Worm (Caenorhabditis elegans) whole organism, L3 larva: ENCODE data around the gene Y62E10A.3.

Experiments used
- R02D3.7 ChIP-seq: fragments of 150-350 bp; optimal IDR thresholded peaks from 2 replicates; lab custom pipeline; 2014; ENCODE audit warnings: missing biosample characterization, missing genetic modification characterization
- ZK546.5 ChIP-seq: sonication (generic microtip); optimal IDR thresholded peaks from 2 replicates; lab custom pipeline; 2017; ENCODE audit warnings: missing biosample characterization, missing genetic modification characterization
- ama-1 ChIP-seq: fragments of 150-350 bp; optimal IDR thresholded peaks from 2 replicates; lab custom pipeline; 2018
- ceh-16 ChIP-seq: sonication (generic microtip); optimal IDR thresholded peaks from 2 replicates; lab custom pipeline; 2017; ENCODE audit warnings: missing biosample characterization, missing genetic modification characterization
- ceh-82 ChIP-seq: fragments of 150-350 bp; optimal IDR thresholded peaks from 2 replicates; lab custom pipeline; 2014; ENCODE audit warnings: missing biosample characterization, missing genetic modification characterization
- ceh-9 ChIP-seq: sonication (generic microtip); optimal IDR thresholded peaks from 2 replicates; lab custom pipeline; 2018; ENCODE audit warnings: missing biosample characterization, missing genetic modification characterization
- daf-12 ChIP-seq: fragments of 150-350 bp; optimal IDR thresholded peaks from 2 replicates; lab custom pipeline; 2014; ENCODE audit warnings: missing biosample characterization, missing genetic modification reagents, missing genetic modification characterization
- egl-27 ChIP-seq: sonication (generic microtip); optimal IDR thresholded peaks from 4 replicates; lab custom pipeline; 2017; ENCODE audit warnings: missing biosample characterization, missing genetic modification reagents, missing genetic modification characterization
- elt-2 ChIP-seq: sonication (generic microtip); optimal IDR thresholded peaks from 2 replicates; lab custom pipeline; 2016; ENCODE audit warnings: missing genetic modification reagents, mild to moderate bottlenecking, missing genetic modification characterization, missing compliant biosample characterization
- elt-3 ChIP-seq, 3 experiments: fragments of 150-350 bp in 1 of 3; sonication (generic microtip) in 2 of 3; optimal IDR thresholded peaks; 2 replicates in 2 of 3; 4 replicates in 1 of 3; lab custom pipeline; 2014 to 2017; ENCODE audit warnings: missing biosample characterization in 3 of 3, missing genetic modification characterization in 3 of 3
- fkh-10 ChIP-seq: sonication (generic microtip); optimal IDR thresholded peaks from 2 replicates; lab custom pipeline; 2017; ENCODE audit warnings: missing biosample characterization, missing genetic modification reagents, missing genetic modification characterization
- fkh-2 ChIP-seq: fragments of 150-350 bp; optimal IDR thresholded peaks from 2 replicates; lab custom pipeline; 2014; ENCODE audit warnings: missing biosample characterization, missing genetic modification reagents, missing genetic modification characterization
- fos-1 ChIP-seq: fragments of 150-350 bp; optimal IDR thresholded peaks from 2 replicates; lab custom pipeline; 2014; ENCODE audit warnings: missing biosample characterization, missing genetic modification characterization
- hmg-11 ChIP-seq: sonication (generic microtip); optimal IDR thresholded peaks from 2 replicates; lab custom pipeline; 2016; ENCODE audit warnings: missing genetic modification characterization, missing compliant biosample characterization
- jun-1 ChIP-seq: fragments of 150-350 bp; optimal IDR thresholded peaks from 2 replicates; lab custom pipeline; 2014; ENCODE audit warnings: missing biosample characterization, missing genetic modification reagents, missing genetic modification characterization
- lin-39 ChIP-seq: fragments of 150-350 bp; optimal IDR thresholded peaks from 2 replicates; lab custom pipeline; 2018; ENCODE audit warnings: missing biosample characterization, missing genetic modification reagents, missing genetic modification characterization
- lsy-12 ChIP-seq: sonication (generic microtip); optimal IDR thresholded peaks from 2 replicates; lab custom pipeline; 2016; ENCODE audit warnings: mild to moderate bottlenecking, missing genetic modification characterization, missing compliant biosample characterization
- mdl-1 ChIP-seq: fragments of 150-350 bp; optimal IDR thresholded peaks from 2 replicates; lab custom pipeline; 2014; ENCODE audit warnings: missing biosample characterization, missing genetic modification characterization
- nfya-1 ChIP-seq: sonication (generic microtip); optimal IDR thresholded peaks from 2 replicates; lab custom pipeline; 2017; ENCODE audit warnings: missing genetic modification characterization, mild to moderate bottlenecking, missing compliant biosample characterization, antibody characterized with exemption, moderate library complexity; ENCODE audit not compliant: insufficient read depth
- nhr-11 ChIP-seq: fragments of 150-350 bp; optimal IDR thresholded peaks from 2 replicates; lab custom pipeline; 2014; ENCODE audit warnings: missing biosample characterization, missing genetic modification characterization
- nhr-23 ChIP-seq: fragments of 150-350 bp; optimal IDR thresholded peaks from 2 replicates; lab custom pipeline; 2014; ENCODE audit warnings: missing biosample characterization, missing genetic modification reagents, missing genetic modification characterization
- nhr-25 ChIP-seq: sonication (generic microtip); optimal IDR thresholded peaks from 2 replicates; lab custom pipeline; 2017; ENCODE audit warnings: missing biosample characterization, missing genetic modification characterization
- nhr-28 ChIP-seq: fragments of 150-350 bp; optimal IDR thresholded peaks from 2 replicates; lab custom pipeline; 2014; ENCODE audit warnings: missing biosample characterization, missing genetic modification characterization
- nhr-43 ChIP-seq: sonication (generic microtip); optimal IDR thresholded peaks from 2 replicates; lab custom pipeline; 2016; ENCODE audit warnings: mild to moderate bottlenecking, missing genetic modification characterization, missing compliant biosample characterization; ENCODE audit not compliant: poor library complexity, severe bottlenecking
- nhr-67 ChIP-seq: fragments of 150-350 bp; optimal IDR thresholded peaks from 2 replicates; lab custom pipeline; 2014; ENCODE audit warnings: missing biosample characterization, missing genetic modification characterization
- nhr-76 ChIP-seq: fragments of 150-350 bp; sonication (generic microtip); optimal IDR thresholded peaks from 5 replicates; lab custom pipeline; 2014; ENCODE audit warnings: missing biosample characterization, missing genetic modification characterization
- nhr-77 ChIP-seq: fragments of 150-350 bp; optimal IDR thresholded peaks from 2 replicates; lab custom pipeline; 2014; ENCODE audit warnings: missing biosample characterization, missing genetic modification characterization
- pha-4 ChIP-seq: fragments of 150-350 bp; optimal IDR thresholded peaks from 2 replicates; lab custom pipeline; 2014; ENCODE audit warnings: missing biosample characterization, missing genetic modification reagents, missing genetic modification characterization
- pqm-1 ChIP-seq: fragments of 150-350 bp; optimal IDR thresholded peaks from 2 replicates; lab custom pipeline; 2017; ENCODE audit warnings: missing biosample characterization, missing genetic modification characterization, inconsistent platforms
- skn-1 ChIP-seq: fragments of 150-350 bp; optimal IDR thresholded peaks from 2 replicates; lab custom pipeline; 2014; ENCODE audit warnings: missing biosample characterization, missing genetic modification characterization
- tbx-2 ChIP-seq: sonication (generic microtip); optimal IDR thresholded peaks from 2 replicates; lab custom pipeline; 2016; ENCODE audit warnings: mild to moderate bottlenecking, missing genetic modification characterization, missing compliant biosample characterization
- unc-39 ChIP-seq: sonication (generic microtip); optimal IDR thresholded peaks from 4 replicates; lab custom pipeline; 2017; ENCODE audit warnings: missing biosample characterization, missing genetic modification characterization
- unc-62 ChIP-seq: fragments of 150-350 bp; sonication (generic microtip); optimal IDR thresholded peaks from 4 replicates; lab custom pipeline; 2014; ENCODE audit warnings: missing biosample characterization, missing genetic modification reagents, missing genetic modification characterization
- zag-1 ChIP-seq: fragments of 150-350 bp; optimal IDR thresholded peaks from 2 replicates; lab custom pipeline; 2014; ENCODE audit warnings: missing biosample characterization, missing genetic modification characterization
- ztf-4 ChIP-seq: fragments of 150-350 bp; optimal IDR thresholded peaks from 2 replicates; lab custom pipeline; 2014; ENCODE audit warnings: missing biosample characterization, missing genetic modification characterization

Gene Y62E10A.3

DNA sequence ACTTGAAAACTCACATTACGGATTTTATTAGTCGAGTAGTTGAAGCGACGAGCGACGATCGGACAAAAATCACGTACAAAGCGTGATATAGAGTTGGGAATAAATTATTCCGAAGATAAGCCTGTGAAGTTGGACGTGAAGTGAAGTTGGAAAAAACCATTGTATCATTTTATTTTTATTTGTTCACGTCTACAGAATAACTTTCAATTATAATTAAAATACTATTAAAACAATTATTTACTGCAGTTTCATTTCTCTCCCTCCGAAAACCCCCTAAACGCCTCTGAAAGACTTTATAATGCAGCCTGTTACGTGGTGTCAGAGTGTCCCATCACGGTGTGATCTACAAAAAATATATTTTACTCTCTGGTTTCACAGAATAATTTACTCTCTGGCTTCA lies at the start of gene Y62E10A.3:
Gene Y62E10A.3, minus strand, starts transcription at position 101 of the 400 bp plus-strand sequence.
- TF ChIP-seq nhr-23 (tag; lab: Kevin White, UChicago) (no peak), R02D3.7 (tag; lab: Kevin White, UChicago) (no peak), nhr-77 (tag; lab: Kevin White, UChicago) (no peak), nhr-76 (no peak), ceh-16 (tag; lab: Kevin White, UChicago) (no peak), ceh-82 (tag; lab: Kevin White, UChicago) (no peak), tbx-2 (tag; lab: Kevin White, UChicago) (no peak)

DNA sequence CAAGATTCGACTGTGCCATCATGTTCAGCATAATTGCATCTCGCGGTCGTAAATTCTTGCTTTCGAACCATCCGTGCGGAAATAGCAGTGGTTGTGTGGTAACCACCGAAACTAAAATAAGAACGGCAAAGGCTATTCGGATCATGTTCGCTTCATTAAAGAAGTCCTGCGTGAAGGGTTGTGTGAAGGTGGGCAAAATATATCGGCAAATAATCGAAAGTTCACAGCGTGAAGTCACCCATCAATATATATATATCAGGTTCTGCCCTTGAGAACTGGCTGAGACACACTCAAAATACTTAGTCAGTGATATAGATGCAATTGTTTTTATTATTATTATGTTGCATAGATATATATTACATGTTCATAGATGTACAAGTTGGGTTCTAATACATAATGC lies 48.0 kb upstream of the Y62E10A.3 start, which contains the start of gene Y62E10A.19:
Gene Y62E10A.19, minus strand, starts transcription at position 289 of the 400 bp plus-strand sequence.
- TF ChIP-seq lsy-12 (tag; lab: Kevin White, UChicago) = no peak
- no peak for TF ChIP-seq jun-1 (tag; lab: Kevin White, UChicago)
- peak; percentile 30 for TF ChIP-seq nhr-25 (tag; lab: Kevin White, UChicago)

DNA sequence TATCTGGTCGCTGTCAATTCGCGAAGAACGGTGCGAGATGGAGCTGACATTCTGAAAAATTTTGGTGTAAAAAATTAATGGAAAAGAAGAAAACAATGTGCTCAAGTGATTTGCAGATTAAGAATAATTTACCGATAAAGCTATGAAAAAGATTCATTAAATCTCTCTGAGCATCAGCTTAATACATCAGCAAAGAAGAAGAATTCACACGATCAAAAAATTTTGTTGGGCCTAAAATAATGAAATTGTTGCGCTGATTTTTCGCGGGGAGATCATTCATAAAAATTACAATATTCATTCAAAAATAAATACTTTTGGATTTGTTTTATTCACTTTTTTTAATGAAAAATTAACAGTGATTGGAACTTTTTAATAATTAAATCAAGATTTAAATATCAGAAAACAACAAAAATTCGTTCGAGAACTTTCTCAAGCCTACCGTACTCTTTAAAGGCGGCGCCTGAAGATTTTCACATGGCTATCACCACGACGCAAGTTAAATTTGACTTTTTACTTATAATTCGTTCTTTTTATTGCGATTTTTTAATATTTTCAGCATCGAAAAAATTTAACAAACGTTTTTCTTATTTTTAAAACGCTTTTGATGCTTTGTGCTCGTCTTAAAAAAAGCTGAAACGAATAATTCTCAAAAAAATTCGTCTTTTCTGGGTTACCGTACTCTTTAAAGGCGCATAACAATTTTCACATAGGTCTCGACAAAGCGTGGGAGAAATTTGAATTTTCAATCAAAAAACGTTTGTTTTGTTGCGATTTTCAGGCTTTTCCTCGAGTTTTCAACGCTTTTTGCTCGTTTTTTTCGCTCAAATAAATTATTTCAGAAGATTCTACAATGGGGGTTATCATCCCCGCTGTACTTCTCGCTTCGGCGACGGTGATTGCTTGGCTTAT lies 40.7 kb upstream of the Y62E10A.3 start, which contains the start of the genes memi-2 and cyp-31A5:
Gene memi-2, minus strand, starts transcription at position 51 of the 909 bp plus-strand sequence.
Gene cyp-31A5, plus strand, starts transcription at position 834 of the 909 bp plus-strand sequence.
- TF ChIP-seq lin-39 (tag; lab: Kevin White, UChicago) (no peak), fos-1 (tag; lab: Kevin White, UChicago) (no peak), tbx-2 (tag; lab: Kevin White, UChicago) (no peak), nfya-1 (tag; lab: Kevin White, UChicago) (no peak), ama-1 (lab: Kevin White, UChicago) (no peak), ZK546.5 (tag; lab: Kevin White, UChicago) (no peak)

DNA sequence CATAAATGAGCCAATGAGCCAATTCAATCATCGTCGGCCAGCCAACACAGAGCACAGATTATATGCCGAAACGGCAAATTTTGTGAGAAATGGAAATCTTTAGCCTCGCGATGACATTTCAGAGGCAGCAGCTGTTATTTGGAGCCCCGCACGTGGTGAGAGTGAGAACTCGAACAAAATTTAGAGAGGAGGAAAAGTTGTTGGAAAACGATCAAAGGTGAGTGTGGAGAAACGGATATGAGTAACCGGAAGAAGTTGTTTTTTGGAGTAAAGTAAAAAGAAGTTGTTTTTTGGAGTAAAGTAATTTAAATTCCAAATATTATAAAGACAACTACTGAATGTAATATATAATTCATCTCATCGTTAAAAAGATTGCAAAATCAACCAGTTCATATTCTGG lies 38.7 kb upstream of the Y62E10A.3 start, which contains the start of gene Y62E10A.13:
Gene Y62E10A.13, minus strand, starts transcription at position 326 of the 400 bp plus-strand sequence.
- TF ChIP-seq nhr-28 (tag; lab: Kevin White, UChicago) (no peak), ztf-4 (tag; lab: Kevin White, UChicago) (no peak), nhr-23 (tag; lab: Kevin White, UChicago) (no peak), ZK546.5 (tag; lab: Kevin White, UChicago) (no peak)

DNA sequence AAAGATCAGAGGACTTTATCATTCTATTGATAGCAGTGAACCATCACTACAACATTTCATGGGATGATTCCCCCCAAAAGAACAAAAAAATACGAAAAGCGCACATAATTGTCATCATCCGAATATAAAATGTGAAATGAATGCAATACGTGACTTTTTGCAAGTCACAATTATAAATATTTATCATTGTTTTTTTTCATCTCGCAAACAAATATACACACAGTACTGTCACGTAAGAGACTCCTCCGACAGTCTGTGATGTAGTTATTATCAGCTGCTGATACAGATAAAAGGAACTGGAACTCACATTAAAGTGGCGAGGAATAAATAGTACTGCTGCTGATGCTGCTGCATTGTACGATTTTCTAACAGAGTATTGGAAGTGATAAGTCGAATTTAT lies 36.3 kb upstream of the Y62E10A.3 start:
- TF ChIP-seq ZK546.5 (tag; lab: Kevin White, UChicago) (no peak), lsy-12 (tag; lab: Kevin White, UChicago) (no peak), fkh-10 (GFP tag; lab: Kevin White, UChicago) (no peak), ztf-4 (tag; lab: Kevin White, UChicago) (no peak), R02D3.7 (tag; lab: Kevin White, UChicago) (no peak), nhr-43 (tag; lab: Kevin White, UChicago) (peak; percentile 8), elt-3 (tag; optimal IDR thresholded peaks at IDR 0.05; lab: Kevin White, UChicago) (peak in 1 of 3 experiments; percentile 15), hmg-11 (tag; lab: Kevin White, UChicago) (no peak), nhr-23 (tag; lab: Kevin White, UChicago) (no peak), nhr-67 (tag; lab: Kevin White, UChicago) (no peak), lin-39 (tag; lab: Kevin White, UChicago) (no peak), egl-27 (no peak), pqm-1 (tag; lab: Kevin White, UChicago) (peak; percentile 91), skn-1 (tag; lab: Kevin White, UChicago) (peak; percentile 73), zag-1 (no peak), jun-1 (tag; lab: Kevin White, UChicago) (no peak), daf-12 (tag; lab: Kevin White, UChicago) (no peak), nhr-11 (tag; lab: Kevin White, UChicago) (no peak), unc-62 (GFP tag; lab: Kevin White, UChicago) (no peak), nhr-28 (tag; lab: Kevin White, UChicago) (no peak), fkh-2 (tag; lab: Kevin White, UChicago) (no peak), nfya-1 (tag; lab: Kevin White, UChicago) (no peak), unc-39 (tag; lab: Kevin White, UChicago) (no peak), ama-1 (lab: Kevin White, UChicago) (no peak), tbx-2 (tag; lab: Kevin White, UChicago) (no peak), pha-4 (tag; lab: Kevin White, UChicago) (peak; percentile 78), ceh-82 (tag; lab: Kevin White, UChicago) (no peak), elt-2 (tag; lab: Kevin White, UChicago) (peak; percentile 90), ceh-9 (tag; lab: Kevin White, UChicago) (no peak), mdl-1 (tag; lab: Kevin White, UChicago) (no peak)
